Worm (Caenorhabditis elegans) whole organism, young adult: ENCODE data around the gene cng-1.

Experiments
- B0261.1 ChIP-seq: sonication (generic microtip); optimal IDR thresholded peaks from 2 replicates; lab custom pipeline; 2016; ENCODE audit warnings: mild to moderate bottlenecking, missing genetic modification characterization, moderate library complexity, missing compliant biosample characterization
- B0336.3 ChIP-seq: fragments of 200-800 bp; sonication (Bioruptor generic); IDR thresholded peaks from 2 replicates; pipeline ENCODE4 v1.3.6; 2022; ENCODE audit warnings: missing genetic modification characterization, missing compliant biosample characterization
- C06A6.2 ChIP-seq: fragments of 200-800 bp; sonication (Bioruptor generic); conservative IDR thresholded peaks from 2 replicates; pipeline ENCODE4 v1.3.6; 2022; ENCODE audit warnings: missing genetic modification characterization, missing compliant biosample characterization
- C17E4.6 ChIP-seq: fragments of 200-800 bp; sonication (Bioruptor generic); IDR thresholded peaks from 2 replicates; pipeline ENCODE4 v1.3.6; 2022; ENCODE audit warnings: missing genetic modification reagents, missing genetic modification characterization, missing compliant biosample characterization
- D2030.7 ChIP-seq: fragments of 200-800 bp; sonication (Bioruptor generic); IDR thresholded peaks from 2 replicates; pipeline ENCODE4 v1.3.6; 2022; ENCODE audit warnings: missing genetic modification reagents, missing genetic modification characterization, missing compliant biosample characterization
- F22D6.2 ChIP-seq: sonication (generic microtip); optimal IDR thresholded peaks from 2 replicates; lab custom pipeline; 2016; ENCODE audit warnings: mild to moderate bottlenecking, missing genetic modification characterization, missing compliant biosample characterization
- F37B4.10 ChIP-seq: fragments of 200-800 bp; sonication (Bioruptor generic); IDR thresholded peaks from 2 replicates; pipeline ENCODE4 v1.3.6; 2022; ENCODE audit warnings: missing genetic modification characterization, missing compliant biosample characterization
- F39B2.1 ChIP-seq: fragments of 200-800 bp; sonication (Bioruptor generic); IDR thresholded peaks from 2 replicates; pipeline ENCODE4 v1.3.6; 2022; ENCODE audit warnings: missing genetic modification reagents, missing genetic modification characterization, missing compliant biosample characterization
- F55B11.4 ChIP-seq: sonication (generic microtip); optimal IDR thresholded peaks from 2 replicates; lab custom pipeline; 2016; ENCODE audit warnings: missing compliant biosample characterization, missing genetic modification characterization, borderline replicate concordance; ENCODE audit not compliant: insufficient read depth
- F57C9.4 ChIP-seq: sonication (generic microtip); optimal IDR thresholded peaks from 2 replicates; lab custom pipeline; 2017; ENCODE audit warnings: mild to moderate bottlenecking, missing genetic modification characterization, missing compliant biosample characterization
- K12H6.12 ChIP-seq: fragments of 200-800 bp; sonication (Bioruptor generic); optimal IDR thresholded peaks from 2 replicates; lab custom pipeline; 2018; ENCODE audit warnings: mild to moderate bottlenecking, missing genetic modification characterization, missing compliant biosample characterization
- T07F8.4 ChIP-seq: sonication (generic microtip); optimal IDR thresholded peaks from 2 replicates; lab custom pipeline; 2016; ENCODE audit warnings: mild to moderate bottlenecking, missing genetic modification characterization, moderate library complexity, missing compliant biosample characterization
- T26A5.8 ChIP-seq: sonication (generic microtip); optimal IDR thresholded peaks from 2 replicates; lab custom pipeline; 2016; ENCODE audit warnings: missing genetic modification characterization, missing compliant biosample characterization
- Y67H2A.10 ChIP-seq: fragments of 200-800 bp; sonication (Bioruptor generic); conservative IDR thresholded peaks from 2 replicates; pipeline ENCODE4 v1.3.6; 2022; ENCODE audit warnings: missing genetic modification reagents, missing genetic modification characterization, missing compliant biosample characterization
- ZK185.1 ChIP-seq: sonication (generic microtip); optimal IDR thresholded peaks from 2 replicates; lab custom pipeline; 2016; ENCODE audit warnings: mild to moderate bottlenecking, missing genetic modification characterization, missing compliant biosample characterization; ENCODE audit not compliant: poor library complexity, severe bottlenecking
- atf-7 ChIP-seq: sonication (generic microtip); optimal IDR thresholded peaks from 2 replicates; lab custom pipeline; 2017; ENCODE audit warnings: mild to moderate bottlenecking, missing genetic modification characterization, missing compliant biosample characterization
- attf-5 ChIP-seq: fragments of 200-800 bp; sonication (Bioruptor generic); optimal IDR thresholded peaks from 2 replicates; lab custom pipeline; 2018; ENCODE audit warnings: mild to moderate bottlenecking, missing genetic modification characterization, missing compliant biosample characterization
- attf-6 ChIP-seq: fragments of 200-800 bp; sonication (Bioruptor generic); IDR thresholded peaks from 2 replicates; pipeline ENCODE4 v1.3.6; 2022; ENCODE audit warnings: missing genetic modification reagents, missing genetic modification characterization, missing compliant biosample characterization
- bed-2 ChIP-seq: fragments of 200-800 bp; sonication (Bioruptor generic); IDR thresholded peaks from 2 replicates; pipeline ENCODE4 v1.3.6; 2022; ENCODE audit warnings: missing genetic modification reagents, missing genetic modification characterization, missing compliant biosample characterization
- ccch-3 ChIP-seq: fragments of 200-800 bp; sonication (Bioruptor generic); optimal IDR thresholded peaks from 2 replicates; lab custom pipeline; 2018; ENCODE audit warnings: mild to moderate bottlenecking, missing genetic modification characterization, missing compliant biosample characterization
- cebp-2 ChIP-seq: fragments of 200-800 bp; sonication (Bioruptor generic); IDR thresholded peaks from 2 replicates; pipeline ENCODE4 v1.3.6; 2022; ENCODE audit warnings: missing genetic modification characterization, missing compliant biosample characterization
- ceh-91 ChIP-seq: fragments of 200-800 bp; sonication (Bioruptor generic); IDR thresholded peaks from 2 replicates; pipeline ENCODE4 v1.3.6; 2022; ENCODE audit warnings: missing genetic modification reagents, missing genetic modification characterization, missing compliant biosample characterization
- die-1 ChIP-seq: sonication (generic microtip); optimal IDR thresholded peaks from 2 replicates; lab custom pipeline; 2016; ENCODE audit warnings: missing genotype, mild to moderate bottlenecking, missing genetic modification characterization, missing compliant biosample characterization
- dox-1 ChIP-seq: fragments of 200-800 bp; sonication (Bioruptor generic); IDR thresholded peaks from 2 replicates; pipeline ENCODE4 v1.3.6; 2022; ENCODE audit warnings: missing genetic modification reagents, missing genetic modification characterization, missing compliant biosample characterization
- dpl-1 ChIP-seq: fragments of 150-350 bp; optimal IDR thresholded peaks from 2 replicates; lab custom pipeline; 2014; ENCODE audit warnings: missing biosample characterization, missing genetic modification reagents, missing genetic modification characterization
- efl-1 ChIP-seq: fragments of 150-350 bp; optimal IDR thresholded peaks from 2 replicates; lab custom pipeline; 2014; ENCODE audit warnings: missing biosample characterization, missing genetic modification reagents, missing genetic modification characterization
- egl-18 ChIP-seq: fragments of 200-800 bp; sonication (Bioruptor generic); IDR thresholded peaks from 2 replicates; pipeline ENCODE4 v1.3.6; 2022; ENCODE audit warnings: missing genetic modification reagents, missing genetic modification characterization, missing compliant biosample characterization
- egrh-3 ChIP-seq: fragments of 200-800 bp; sonication (Bioruptor generic); IDR thresholded peaks from 2 replicates; pipeline ENCODE4 v1.3.6; 2022; ENCODE audit warnings: missing genetic modification reagents, missing genetic modification characterization, missing compliant biosample characterization
- ekl-4 ChIP-seq: fragments of 200-800 bp; sonication (Bioruptor generic); IDR thresholded peaks from 2 replicates; pipeline ENCODE4 v1.3.6; 2022; ENCODE audit warnings: missing genetic modification reagents, missing genetic modification characterization, missing compliant biosample characterization
- fkh-3 ChIP-seq: sonication (generic microtip); optimal IDR thresholded peaks from 2 replicates; lab custom pipeline; 2016; ENCODE audit warnings: mild to moderate bottlenecking, missing genetic modification characterization, missing compliant biosample characterization
- gei-17 ChIP-seq: fragments of 200-800 bp; sonication (Bioruptor generic); optimal IDR thresholded peaks from 2 replicates; lab custom pipeline; 2018; ENCODE audit warnings: mild to moderate bottlenecking, missing genetic modification characterization, missing compliant biosample characterization
- lag-1 ChIP-seq: fragments of 200-800 bp; sonication (Bioruptor generic); IDR thresholded peaks from 2 replicates; pipeline ENCODE4 v1.3.6; 2022; ENCODE audit warnings: missing genetic modification reagents, missing genetic modification characterization, missing compliant biosample characterization
- let-526 ChIP-seq: fragments of 200-800 bp; sonication (Bioruptor generic); IDR thresholded peaks from 2 replicates; pipeline ENCODE4 v1.3.6; 2022; ENCODE audit warnings: missing genetic modification reagents, missing genetic modification characterization, missing compliant biosample characterization
- let-607 ChIP-seq, 2 experiments: fragments of 200-800 bp in 1 of 2; sonication (Bioruptor generic) in 1 of 2; sonication (generic microtip) in 1 of 2; optimal IDR thresholded peaks; 2 replicates each; lab custom pipeline; 2016 to 2018; ENCODE audit warnings: mild to moderate bottlenecking in 2 of 2, missing compliant biosample characterization in 2 of 2, missing genetic modification characterization in 2 of 2, moderate library complexity in 2 of 2, missing genotype in 1 of 2
- lin-26 ChIP-seq: fragments of 200-800 bp; sonication (Bioruptor generic); IDR thresholded peaks from 2 replicates; pipeline ENCODE4 v1.3.6; 2022; ENCODE audit warnings: missing genetic modification reagents, missing genetic modification characterization, missing compliant biosample characterization
- lin-40 ChIP-seq: sonication (generic microtip); optimal IDR thresholded peaks from 2 replicates; lab custom pipeline; 2016; ENCODE audit warnings: missing genetic modification characterization, mild to moderate bottlenecking, missing compliant biosample characterization, missing genotype, missing genetic modification reagents
- lir-1 ChIP-seq: fragments of 200-800 bp; sonication (Bioruptor generic); conservative IDR thresholded peaks from 2 replicates; pipeline ENCODE4 v1.3.6; 2022; ENCODE audit warnings: missing genetic modification reagents, missing genetic modification characterization, missing compliant biosample characterization
- nfya-1 ChIP-seq: sonication (generic microtip); optimal IDR thresholded peaks from 2 replicates; lab custom pipeline; 2017; ENCODE audit warnings: antibody characterized with exemption, missing compliant biosample characterization, missing genetic modification characterization, borderline replicate concordance; ENCODE audit not compliant: insufficient read depth
- nfya-2 ChIP-seq: fragments of 200-800 bp; sonication (Bioruptor generic); IDR thresholded peaks from 2 replicates; pipeline ENCODE4 v1.3.6; 2022; ENCODE audit warnings: missing genetic modification reagents, missing genetic modification characterization, missing compliant biosample characterization
- nfyb-1 ChIP-seq: fragments of 200-800 bp; sonication (Bioruptor generic); IDR thresholded peaks from 2 replicates; pipeline ENCODE4 v1.3.6; 2022; ENCODE audit warnings: missing genetic modification reagents, missing genetic modification characterization, missing compliant biosample characterization
- nhr-80 ChIP-seq: sonication (generic microtip); optimal IDR thresholded peaks from 2 replicates; lab custom pipeline; 2016; ENCODE audit warnings: missing genetic modification characterization, missing compliant biosample characterization
- pbrm-1 ChIP-seq: fragments of 200-800 bp; sonication (Bioruptor generic); IDR thresholded peaks from 2 replicates; pipeline ENCODE4 v1.3.6; 2022; ENCODE audit warnings: missing genetic modification reagents, missing genetic modification characterization, missing compliant biosample characterization
- rec-8 ChIP-seq, 2 experiments: sonication (generic microtip); optimal IDR thresholded peaks; 2 replicates each; lab custom pipeline; 2016; ENCODE audit warnings: mild to moderate bottlenecking in 2 of 2, missing genetic modification characterization in 2 of 2, missing genetic modification reagents in 2 of 2, missing genotype in 2 of 2, missing biosample characterization in 1 of 2, missing compliant biosample characterization in 1 of 2, moderate library complexity in 1 of 2
- snpc-1.3 ChIP-seq: sonication (generic microtip); optimal IDR thresholded peaks from 2 replicates; lab custom pipeline; 2017; ENCODE audit warnings: missing genetic modification characterization, mild to moderate bottlenecking, missing compliant biosample characterization, antibody characterized with exemption, moderate library complexity, missing genotype, missing genetic modification reagents; ENCODE audit not compliant: insufficient read depth
- somi-1 ChIP-seq: fragments of 200-800 bp; sonication (Bioruptor generic); optimal IDR thresholded peaks from 2 replicates; lab custom pipeline; 2018; ENCODE audit warnings: mild to moderate bottlenecking, missing genetic modification characterization, missing compliant biosample characterization
- unc-130 ChIP-seq: sonication (generic microtip); optimal IDR thresholded peaks from 2 replicates; lab custom pipeline; 2016; ENCODE audit warnings: missing genetic modification reagents, missing genetic modification characterization, missing compliant biosample characterization
- zfh-2 ChIP-seq: fragments of 200-800 bp; sonication (Bioruptor generic); conservative IDR thresholded peaks from 2 replicates; pipeline ENCODE4 v1.3.6; 2022; ENCODE audit warnings: missing genetic modification reagents, missing genetic modification characterization, missing compliant biosample characterization
- ztf-18 ChIP-seq: sonication (generic microtip); optimal IDR thresholded peaks from 2 replicates; lab custom pipeline; 2016; ENCODE audit warnings: missing genotype, mild to moderate bottlenecking, missing genetic modification characterization, missing compliant biosample characterization

The cng-1 gene

DNA sequence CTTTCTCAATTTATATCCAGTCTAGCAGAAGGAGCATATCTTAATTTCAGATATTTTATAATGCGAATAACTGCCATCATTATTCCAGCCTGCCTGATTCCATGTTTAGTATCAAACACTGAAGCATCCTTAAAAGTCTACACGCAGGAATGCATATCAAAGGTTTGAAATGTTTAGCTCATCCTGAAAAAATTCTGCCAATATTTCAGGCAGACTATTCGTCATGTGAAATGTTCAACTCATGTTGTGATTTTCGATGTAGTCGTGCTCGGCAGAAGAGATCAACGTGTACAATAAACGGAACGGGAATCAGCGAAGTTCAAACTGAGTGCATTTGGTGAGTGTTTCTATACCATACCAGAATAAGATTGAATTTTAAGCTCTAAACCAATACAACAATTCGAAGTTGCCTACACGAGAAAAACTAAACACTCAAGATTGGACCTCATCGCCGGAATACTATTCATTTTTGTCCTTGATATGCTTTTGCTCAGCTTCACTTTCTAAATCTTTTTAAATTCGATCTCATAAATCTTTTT is 31.7 kb downstream of the cng-1 start, which contains the start of gene T01C3.11:
Gene T01C3.11 (plus strand): TSS at position 51 of the 539 bp plus-strand sequence.
- no peak for TF ChIP-seq ztf-18
- TF ChIP-seq F22D6.2: no peak
- no peak for TF ChIP-seq let-526
- TF ChIP-seq D2030.7 (GFP tag; lab: Robert Waterston, UW): no peak
- peak; percentile 56; the same call in 1 of the 2 replicates for TF ChIP-seq ekl-4 (GFP tag; lab: Robert Waterston, UW)
- no peak for TF ChIP-seq rec-8 (tag; optimal IDR thresholded peaks at IDR 0.05; lab: Kevin White, UChicago)
- TF ChIP-seq nfya-1: no peak
- TF ChIP-seq egrh-3 (GFP tag; lab: Robert Waterston, UW): no peak
- no peak for TF ChIP-seq F55B11.4 (tag; lab: Kevin White, UChicago)
- TF ChIP-seq atf-7 (tag; lab: Kevin White, UChicago): no peak
- TF ChIP-seq lir-1: no peak
- TF ChIP-seq lag-1 (GFP tag; lab: Robert Waterston, UW): no peak
- no peak for TF ChIP-seq nfyb-1 (GFP tag; lab: Robert Waterston, UW)
- peak; percentile 54 for TF ChIP-seq snpc-1.3 (tag; lab: Kevin White, UChicago)
- no peak for TF ChIP-seq B0336.3 (GFP tag; lab: Robert Waterston, UW)
- TF ChIP-seq ZK185.1 (tag; lab: Kevin White, UChicago): peak; percentile 7
- TF ChIP-seq nhr-80 (tag; lab: Kevin White, UChicago): no peak
- TF ChIP-seq lin-40: no peak
- no peak for TF ChIP-seq F37B4.10 (GFP tag; lab: Robert Waterston, UW)
- no peak for TF ChIP-seq Y67H2A.10
- no peak for TF ChIP-seq T07F8.4 (tag; lab: Kevin White, UChicago)
- TF ChIP-seq efl-1: no peak
- TF ChIP-seq unc-130 (GFP tag; lab: Kevin White, UChicago): no peak
- no peak for TF ChIP-seq ceh-91 (GFP tag; lab: Robert Waterston, UW)
- no peak for TF ChIP-seq cebp-2 (GFP tag; lab: Robert Waterston, UW)
- no peak for TF ChIP-seq lin-26
- no peak for TF ChIP-seq B0261.1 (tag; lab: Kevin White, UChicago)
- TF ChIP-seq let-607 (tag; optimal IDR thresholded peaks at IDR 0.05; lab: Kevin White, UChicago): no peak
- TF ChIP-seq attf-5 (GFP tag; lab: Kevin White, UChicago): no peak
- no peak for TF ChIP-seq zfh-2 (GFP tag; lab: Robert Waterston, UW)
- peak; percentile 13; the same call in 1 of the 2 replicates for TF ChIP-seq pbrm-1
- no peak for TF ChIP-seq C06A6.2
- TF ChIP-seq bed-2 (GFP tag; lab: Robert Waterston, UW): no peak
- TF ChIP-seq nfya-2 (GFP tag; lab: Robert Waterston, UW): no peak
- TF ChIP-seq F57C9.4: no peak
- TF ChIP-seq dox-1 (GFP tag; lab: Robert Waterston, UW): no peak
- no peak for TF ChIP-seq egl-18 (GFP tag; lab: Robert Waterston, UW)
- no peak for TF ChIP-seq dpl-1
- TF ChIP-seq K12H6.12 (tag; lab: Kevin White, UChicago): no peak
- TF ChIP-seq F39B2.1: no peak
- TF ChIP-seq T26A5.8 (tag; lab: Kevin White, UChicago): no peak
- no peak for TF ChIP-seq die-1 (tag; lab: Kevin White, UChicago)
- TF ChIP-seq attf-6: peak; percentile 53; the same call in 1 of the 2 replicates
- no peak for TF ChIP-seq ccch-3 (GFP tag; lab: Kevin White, UChicago)
- no peak for TF ChIP-seq gei-17 (GFP tag; lab: Kevin White, UChicago)
- TF ChIP-seq C17E4.6: no peak
- TF ChIP-seq somi-1 (GFP tag; lab: Kevin White, UChicago): no peak
- TF ChIP-seq fkh-3 (tag; lab: Kevin White, UChicago): no peak
